Worm (Caenorhabditis elegans) whole organism, mixed stage, embryonic: ENCODE measurements around the gene catp-8.

ENCODE experiments used
- M03D4.4 ChIP-seq: sonication (generic microtip); optimal IDR thresholded peaks from 2 replicates; lab custom pipeline; 2017; ENCODE audit warnings: mild to moderate bottlenecking, missing genetic modification characterization, missing compliant biosample characterization
- ces-1 ChIP-seq: fragments of 150-350 bp; optimal IDR thresholded peaks from 2 replicates; lab custom pipeline; 2014; ENCODE audit warnings: missing biosample characterization, missing genetic modification reagents, missing genetic modification characterization
- lin-13 ChIP-seq: fragments of 150-350 bp; optimal IDR thresholded peaks from 2 replicates; lab custom pipeline; 2014; ENCODE audit warnings: missing biosample characterization, missing genetic modification characterization
- mep-1 ChIP-seq: fragments of 150-350 bp; optimal IDR thresholded peaks from 2 replicates; lab custom pipeline; 2017; ENCODE audit warnings: missing biosample characterization, missing genetic modification reagents, missing genetic modification characterization, inconsistent platforms
- nhr-2 ChIP-seq: fragments of 150-350 bp; optimal IDR thresholded peaks from 2 replicates; lab custom pipeline; 2014; ENCODE audit warnings: missing biosample characterization, missing genetic modification characterization
- nhr-237 ChIP-seq: fragments of 150-350 bp; optimal IDR thresholded peaks from 2 replicates; lab custom pipeline; 2014; ENCODE audit warnings: missing biosample characterization, missing genetic modification characterization
- pha-4 ChIP-seq: fragments of 150-350 bp; optimal IDR thresholded peaks from 2 replicates; lab custom pipeline; 2018; ENCODE audit warnings: missing biosample characterization, missing genetic modification reagents, missing genetic modification characterization
- unc-62 ChIP-seq: fragments of 150-350 bp; optimal IDR thresholded peaks from 2 replicates; lab custom pipeline; 2014; ENCODE audit warnings: missing biosample characterization, missing genetic modification reagents, missing genetic modification characterization
- ztf-11 ChIP-seq: fragments of 150-350 bp; optimal IDR thresholded peaks from 2 replicates; lab custom pipeline; 2014; ENCODE audit warnings: missing biosample characterization, missing genetic modification characterization

DNA sequence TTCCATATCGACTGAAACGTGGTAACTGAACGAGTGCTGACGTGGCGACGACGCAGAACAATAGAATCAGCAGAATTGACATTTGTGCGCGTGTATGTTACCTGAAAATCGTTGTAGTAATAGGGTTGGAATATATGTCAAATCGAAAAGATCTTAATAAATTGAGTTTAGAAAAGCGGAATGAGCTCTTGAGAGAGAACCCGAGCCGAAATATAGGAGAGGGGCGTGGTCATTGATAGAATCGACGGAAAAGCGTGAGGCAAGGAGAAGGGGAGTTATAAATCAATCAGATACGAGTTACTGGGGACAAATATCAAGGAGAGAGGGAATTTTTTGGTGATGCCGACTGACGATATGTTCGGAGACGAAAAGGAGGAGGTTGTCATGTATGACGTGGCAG, 31.6 kb upstream of the catp-8 start, which contains the start of gene M04B2.6:
- TF ChIP-seq ztf-11 (tag; lab: Kevin White, UChicago): no peak
- TF ChIP-seq nhr-237 (tag; lab: Kevin White, UChicago): no peak
- no peak for TF ChIP-seq lin-13
- no peak for TF ChIP-seq nhr-2 (tag; lab: Kevin White, UChicago)
- no peak for TF ChIP-seq unc-62 (GFP tag; lab: Kevin White, UChicago)
- TF ChIP-seq pha-4 (tag; lab: Kevin White, UChicago): no peak
- TF ChIP-seq ces-1 (GFP tag; lab: Kevin White, UChicago): no peak
- no peak for TF ChIP-seq mep-1 (tag; lab: Kevin White, UChicago)
- TF ChIP-seq M03D4.4: no peak
